Fruit fly (Drosophila melanogaster): ENCODE measurements around the gene Mms19.

Mms19 gene

dm6 chr3R:5252853-5253252 is 20.5 kb downstream of the Mms19 start, which contains the start of gene CG1113:
Gene CG1113 (plus strand): TSS chr3R:5253153.
- no peak for TF ChIP-seq noc (tag; optimal IDR thresholded peaks at IDR 0.05)

DNA sequence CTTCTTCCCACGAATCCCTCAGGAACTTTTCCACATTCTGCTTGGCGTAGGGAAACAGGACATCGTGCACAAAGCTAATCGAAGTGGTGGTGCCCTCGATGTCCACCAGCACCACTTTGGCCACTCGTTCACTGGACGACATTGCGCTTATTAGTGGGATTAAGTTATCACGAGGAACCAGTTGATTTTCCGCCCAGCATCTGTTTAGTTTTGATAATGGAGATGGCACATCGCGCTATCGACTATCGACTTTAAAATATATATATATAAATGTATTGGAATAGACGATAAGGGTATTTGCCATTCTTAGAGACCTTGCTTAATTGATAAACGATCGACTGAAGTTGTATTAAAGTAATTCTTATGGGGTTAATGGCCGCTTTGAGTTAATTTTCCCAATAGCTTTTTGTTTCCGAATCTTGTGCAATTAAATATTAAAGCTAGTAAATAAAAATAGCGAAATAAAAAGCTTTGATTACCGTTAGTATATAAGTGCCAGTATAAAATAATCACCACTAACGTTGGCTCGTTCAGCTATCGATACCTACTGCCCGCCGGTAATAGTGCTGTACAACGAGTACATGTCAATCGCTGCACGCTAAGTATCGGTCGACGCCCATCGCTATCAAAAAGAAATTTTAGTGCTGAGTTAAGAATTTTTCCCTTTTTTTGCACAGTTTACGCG is 24.3 kb downstream of the Mms19 start, which contains the start of the genes Enoph and Hph:
TSS of gene Enoph (minus strand) at position 220 of the 685 bp plus-strand sequence.
TSS of gene Hph (plus strand) at position 576 of the 685 bp plus-strand sequence.
- peak; percentile 77 for TF ChIP-seq noc (tag; optimal IDR thresholded peaks at IDR 0.05)

- TF ChIP-seq noc (tag; optimal IDR thresholded peaks at IDR 0.05) = no peak
Observed at dm6 chr3R:5257147-5257487, 24.8 kb downstream of the Mms19 start.

DNA sequence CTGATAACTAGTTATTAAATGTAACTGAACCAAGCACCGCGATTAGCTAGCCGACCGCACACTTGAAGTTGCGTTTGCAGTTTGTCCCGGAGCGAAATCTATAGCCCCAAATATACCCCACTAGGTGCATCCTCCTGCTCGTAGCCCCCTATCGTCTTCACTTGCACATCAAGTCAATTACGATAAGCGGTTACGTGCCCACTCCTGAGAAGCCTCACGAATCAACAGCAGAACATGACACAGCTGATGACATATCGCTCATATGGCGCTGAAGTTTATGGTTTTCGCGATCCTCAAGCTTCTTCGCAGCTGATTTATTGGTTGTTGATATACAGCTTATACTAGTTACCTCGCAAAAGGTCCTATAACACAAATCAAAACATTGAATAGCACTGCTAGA is 28.9 kb downstream of the Mms19 start:
- no peak for TF ChIP-seq noc (tag; optimal IDR thresholded peaks at IDR 0.05)

DNA sequence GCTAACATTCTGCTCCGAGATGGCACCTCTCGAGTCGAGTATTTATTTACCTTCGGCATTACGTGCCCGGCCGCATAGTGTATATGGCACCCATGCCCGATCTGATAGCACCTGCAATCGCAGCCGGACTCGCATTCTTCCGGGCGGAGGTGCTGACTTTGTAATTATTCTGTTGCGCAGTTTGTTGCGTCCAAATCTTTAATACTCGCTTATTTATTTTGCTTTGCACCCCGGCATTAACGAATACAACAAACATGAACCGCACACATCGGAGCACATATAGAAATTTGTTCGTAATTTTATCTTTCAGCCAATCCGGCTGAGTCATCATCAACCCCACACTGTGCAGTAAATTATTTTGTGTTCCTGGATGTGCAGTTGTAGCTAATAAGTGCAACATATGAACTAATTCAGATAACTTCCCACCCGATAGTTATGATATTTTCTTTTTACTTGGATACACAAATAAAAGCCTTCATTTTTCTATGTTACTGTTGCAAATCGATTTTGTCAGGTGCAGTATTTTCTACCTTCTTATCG is 29.7 kb downstream of the Mms19 start:
- TF ChIP-seq noc (tag; optimal IDR thresholded peaks at IDR 0.05) = no peak

dm6 chr3R:5262592-5262991 is 30.2 kb downstream of the Mms19 start, which contains the start of gene Tim17a2:
Gene Tim17a2 (minus strand): TSS chr3R:5262692.
- no peak for TF ChIP-seq noc (tag; optimal IDR thresholded peaks at IDR 0.05)

dm6 chr3R:5263311-5264250 is 31.2 kb downstream of the Mms19 start:
- no peak for TF ChIP-seq noc (tag; optimal IDR thresholded peaks at IDR 0.05)

DNA sequence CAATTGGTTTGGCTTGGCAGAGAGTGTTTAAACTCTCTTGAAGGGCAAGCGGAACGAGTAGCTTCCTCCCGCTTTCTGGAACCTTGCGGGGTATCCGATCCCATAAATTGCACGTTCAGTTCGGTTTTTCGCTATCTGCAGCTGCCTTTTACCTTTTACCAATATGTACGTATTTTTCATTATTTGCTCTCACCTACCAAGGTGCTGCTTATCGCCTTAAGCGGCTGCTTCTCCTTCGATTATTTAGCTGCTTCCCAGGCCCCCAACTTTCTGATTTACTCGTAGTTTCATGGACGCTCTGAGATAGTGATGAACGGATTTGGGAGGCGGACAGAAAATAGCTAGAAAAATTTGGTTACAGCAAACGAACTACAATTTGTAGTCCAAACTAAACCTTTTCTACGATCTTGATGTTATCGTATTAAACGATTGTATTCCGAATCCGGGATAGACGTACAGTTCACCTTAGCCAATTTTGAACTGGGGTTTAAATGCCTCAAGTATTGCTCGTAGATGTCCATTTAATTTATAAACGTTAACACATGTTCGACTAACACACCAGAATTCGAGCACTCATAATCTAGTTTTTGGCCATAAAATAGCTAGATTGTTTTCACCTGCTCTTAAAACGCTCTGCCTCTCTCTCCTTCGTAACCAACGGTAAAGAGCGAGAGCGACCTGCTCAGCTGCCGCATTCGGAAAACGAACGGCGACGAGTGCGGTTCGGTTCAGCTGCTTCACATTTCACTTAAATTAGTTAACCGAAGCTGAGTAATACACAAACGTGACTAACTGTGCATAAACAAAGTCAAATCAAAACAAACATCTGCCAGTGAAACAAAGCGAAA is 32.1 kb downstream of the Mms19 start:
- TF ChIP-seq noc (tag; optimal IDR thresholded peaks at IDR 0.05) = peak; percentile 72

DNA sequence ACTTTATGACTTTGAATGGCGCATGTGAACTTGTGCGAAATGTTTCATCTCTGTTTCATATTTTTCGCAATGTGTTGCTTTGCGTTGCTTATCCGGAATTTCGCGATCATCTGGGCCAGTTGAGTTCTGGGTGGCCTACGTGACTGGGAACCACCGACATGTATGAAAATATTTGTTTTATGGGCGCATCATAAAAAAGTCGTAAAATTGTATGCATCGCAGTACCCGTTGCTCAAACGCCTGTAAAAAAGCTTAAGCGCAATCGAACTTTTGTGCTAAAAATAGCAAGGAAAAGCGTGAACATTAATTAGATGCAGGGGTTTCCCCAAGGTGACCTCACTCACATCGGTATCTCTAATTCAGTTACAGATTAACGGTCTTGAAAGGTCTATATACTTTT is 33.9 kb downstream of the Mms19 start:
- no peak for TF ChIP-seq noc (tag; optimal IDR thresholded peaks at IDR 0.05)

DNA sequence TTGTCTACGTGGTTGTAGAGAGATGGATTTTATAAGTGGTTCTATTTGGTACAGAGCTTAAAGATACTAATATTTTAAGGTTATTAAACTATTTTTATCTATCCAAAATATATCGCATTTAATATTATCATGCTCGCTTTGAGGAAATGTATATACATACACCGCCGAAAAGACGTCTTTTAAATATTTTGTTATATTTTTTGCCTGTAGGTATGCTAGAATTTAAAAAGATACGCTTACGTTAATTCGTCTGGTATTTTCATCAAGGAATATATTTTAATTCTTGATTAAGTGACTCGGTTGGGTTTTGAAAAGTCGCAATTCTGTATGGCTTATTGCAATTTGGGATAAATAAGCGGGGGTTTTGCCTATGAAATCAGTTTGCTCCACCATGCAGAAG is 36.2 kb downstream of the Mms19 start:
- TF ChIP-seq noc (tag; optimal IDR thresholded peaks at IDR 0.05) = no peak

DNA sequence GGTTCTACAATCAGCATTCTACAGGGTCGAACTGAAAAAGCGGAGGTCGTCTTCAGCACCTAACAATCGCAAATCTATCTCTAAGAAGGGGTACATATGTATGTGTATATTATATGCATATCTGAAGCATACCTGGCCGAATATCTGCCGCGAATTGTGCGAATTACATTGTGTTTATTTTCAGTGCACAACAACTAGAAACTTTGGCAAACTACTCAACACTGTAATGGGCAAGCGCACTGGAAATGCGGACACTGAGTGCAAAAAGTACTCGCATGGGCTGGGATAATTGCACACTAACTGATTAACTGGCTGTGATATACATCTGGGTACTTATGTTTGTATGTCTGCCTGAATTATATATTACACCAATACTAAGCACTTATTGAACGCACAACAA is 38.5 kb downstream of the Mms19 start:
- TF ChIP-seq noc (tag; optimal IDR thresholded peaks at IDR 0.05) = no peak

DNA sequence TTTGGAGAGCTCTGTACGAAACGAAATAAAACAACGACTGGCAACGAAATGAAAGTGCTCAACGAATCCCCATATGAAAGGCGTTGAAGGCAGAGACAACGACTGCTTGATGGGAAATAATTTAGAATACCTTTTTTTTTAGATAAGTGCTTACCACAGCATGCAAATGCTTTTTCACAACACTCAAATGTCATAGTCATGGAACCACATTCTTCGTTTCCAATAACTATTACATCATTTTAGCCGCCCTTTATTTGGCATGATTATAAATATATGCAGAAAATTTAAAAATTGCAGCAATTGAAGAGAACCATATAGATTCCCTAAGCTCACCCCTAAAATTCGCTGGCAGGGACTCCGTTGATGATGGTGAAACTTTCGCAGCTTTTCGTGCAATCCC is 45.4 kb downstream of the Mms19 start, which contains the start of gene CG31538:
TSS of gene CG31538 (minus strand) at position 101 of the 400 bp plus-strand sequence.
- no peak for TF ChIP-seq noc (tag; optimal IDR thresholded peaks at IDR 0.05)

- peak; percentile 41 for TF ChIP-seq noc (tag; optimal IDR thresholded peaks at IDR 0.05)
Observed at dm6 chr3R:5278627-5279026, 46.3 kb downstream of the Mms19 start.

DNA sequence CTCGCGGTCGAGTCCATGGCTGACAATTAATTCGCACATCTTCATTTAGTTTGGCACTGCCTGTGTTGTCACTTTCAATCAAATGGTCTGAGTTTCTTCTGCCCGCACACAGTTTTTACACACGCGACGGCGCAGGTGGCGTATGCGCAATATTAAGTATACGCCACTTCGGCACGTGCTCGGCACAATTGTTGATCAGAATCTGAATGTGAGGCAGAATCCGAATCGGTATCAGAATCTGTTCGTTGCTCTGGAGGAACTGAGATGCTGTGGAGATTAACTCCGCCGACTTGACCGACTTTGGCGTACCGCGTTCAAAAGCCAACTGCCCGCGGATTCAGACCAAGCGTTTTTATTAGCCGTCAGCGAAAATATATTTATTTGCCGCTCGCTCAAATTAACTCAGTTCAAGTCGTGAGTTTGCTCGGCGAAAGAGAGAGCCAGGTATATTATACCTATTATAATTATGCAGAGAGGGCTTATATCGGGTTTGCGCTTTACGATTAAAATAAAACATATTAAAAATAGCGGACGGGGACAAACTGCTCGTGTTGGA is 47.3 kb downstream of the Mms19 start:
- TF ChIP-seq noc (tag; optimal IDR thresholded peaks at IDR 0.05) = no peak

DNA sequence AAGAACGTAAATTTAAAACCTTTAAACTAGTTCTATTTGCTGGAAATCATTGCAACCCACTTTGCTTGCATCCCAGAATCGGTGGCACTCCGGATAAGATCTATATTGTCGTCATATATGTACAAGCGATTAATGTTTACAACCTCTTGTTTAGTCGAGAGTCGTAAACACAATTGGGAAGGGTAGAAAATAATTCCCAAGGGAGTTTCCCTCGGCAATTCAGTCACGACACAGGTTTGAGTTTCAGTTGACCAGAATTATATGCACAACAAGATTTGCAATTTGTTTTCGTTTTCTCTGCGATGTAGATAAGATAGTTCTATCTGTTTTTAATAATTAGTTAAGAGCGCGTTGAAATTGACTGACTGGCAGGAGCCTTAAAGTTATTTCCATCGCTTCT is 48.0 kb downstream of the Mms19 start:
- no peak for TF ChIP-seq noc (tag; optimal IDR thresholded peaks at IDR 0.05)
